Worm (Caenorhabditis elegans): Measurements from ENCODE around the gene nspe-4.
"Not testable (repeated sequence)": the region's sequence is repeated elsewhere in the genome, so short reads cannot be mapped to it uniquely, and the experiment has no call there.

The nspe-4 gene

DNA sequence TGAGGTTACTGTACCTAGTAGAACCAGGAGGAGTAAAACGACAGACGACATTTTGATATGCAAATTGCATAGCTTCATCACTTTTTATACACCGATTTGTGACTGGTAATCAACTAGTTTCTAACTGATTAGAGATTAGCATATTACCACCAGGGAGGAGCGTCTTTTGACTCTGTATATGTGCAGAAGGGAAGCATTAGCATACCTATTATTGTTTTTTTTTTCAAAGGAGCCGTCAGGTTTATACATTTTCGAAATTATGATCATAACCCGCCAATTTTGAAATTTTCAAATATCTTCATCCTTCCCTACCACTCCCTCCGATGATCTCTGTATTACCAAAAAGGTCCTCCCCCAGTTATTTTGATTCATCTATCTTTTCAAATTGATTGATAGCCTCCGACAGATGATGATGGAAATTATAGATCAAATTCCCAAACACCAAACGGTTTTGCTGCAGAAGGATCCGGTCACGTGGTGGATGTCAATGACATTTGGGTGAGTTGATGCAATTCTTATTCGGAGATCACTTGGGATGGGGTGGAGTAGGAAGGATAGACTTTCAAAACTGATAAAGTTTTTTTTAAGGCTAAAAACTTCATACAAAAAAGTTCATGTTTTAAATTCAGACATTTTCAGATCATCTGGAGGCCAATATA lies 9.7 kb downstream of the nspe-4 start, which contains the start of gene nspe-8:
Gene nspe-8 (minus strand): TSS at position 51 of the 659 bp plus-strand sequence.
- TF ChIP-seq syd-9 (tag; optimal IDR thresholded peaks at IDR 0.05) (no peak), K02D7.2 (tag; optimal IDR thresholded peaks at IDR 0.05) (no peak), nhr-232 (tag; optimal IDR thresholded peaks at IDR 0.05) (no peak), ceh-2 (tag; optimal IDR thresholded peaks at IDR 0.05) (no peak), ceh-14 (tag; optimal IDR thresholded peaks at IDR 0.05) (no peak), ama-1 (optimal IDR thresholded peaks at IDR 0.05) (no peak), nfya-1 (tag; optimal IDR thresholded peaks at IDR 0.05) (no peak), ttx-3 (tag; optimal IDR thresholded peaks at IDR 0.05) (no peak), sdc-2 (tag; optimal IDR thresholded peaks at IDR 0.05) (no peak), hlh-13 (GFP tag; optimal IDR thresholded peaks at IDR 0.05) (no peak), fax-1 (tag; optimal IDR thresholded peaks at IDR 0.05) (no peak), nhr-11 (tag; optimal IDR thresholded peaks at IDR 0.05) (no peak), ahr-1 (tag; optimal IDR thresholded peaks at IDR 0.05) (no peak), pha-2 (tag; optimal IDR thresholded peaks at IDR 0.05) (no peak), ets-4 (tag; optimal IDR thresholded peaks at IDR 0.05) (no peak), dmd-4 (tag; optimal IDR thresholded peaks at IDR 0.05; ENCODE audit: borderline replicate concordance) (no peak), eyg-1 (tag; optimal IDR thresholded peaks at IDR 0.05) (no peak)

- TF ChIP-seq dmd-4 (tag; optimal IDR thresholded peaks at IDR 0.05; ENCODE audit: borderline replicate concordance) = no peak
- no peak for TF ChIP-seq hlh-8 (tag; optimal IDR thresholded peaks at IDR 0.05)
- no peak for TF ChIP-seq lin-11 (tag; optimal IDR thresholded peaks at IDR 0.05)
- TF ChIP-seq eyg-1 (tag; optimal IDR thresholded peaks at IDR 0.05) = no peak
- TF ChIP-seq syd-9 (tag; optimal IDR thresholded peaks at IDR 0.05) = no peak
- no peak for TF ChIP-seq ceh-14 (tag; optimal IDR thresholded peaks at IDR 0.05)
- no peak for TF ChIP-seq K09A11.1 (tag; optimal IDR thresholded peaks at IDR 0.05; ENCODE audit: insufficient read depth)
- no peak for TF ChIP-seq ceh-31 (tag; optimal IDR thresholded peaks at IDR 0.05)
- no peak for TF ChIP-seq lim-6 (tag; optimal IDR thresholded peaks at IDR 0.05)
- TF ChIP-seq odd-2 (tag; optimal IDR thresholded peaks at IDR 0.05) = no peak
- TF ChIP-seq C38D4.7 (GFP tag; optimal IDR thresholded peaks at IDR 0.05) = no peak
- no peak for TF ChIP-seq sdc-2 (tag; optimal IDR thresholded peaks at IDR 0.05)
- TF ChIP-seq sox-4 (tag; optimal IDR thresholded peaks at IDR 0.05) = no peak
- no peak for TF ChIP-seq hlh-6 (tag; optimal IDR thresholded peaks at IDR 0.05)
- TF ChIP-seq elt-2 (tag; optimal IDR thresholded peaks at IDR 0.05) = no peak
- no peak for TF ChIP-seq hlh-13 (GFP tag; optimal IDR thresholded peaks at IDR 0.05)
These were observed 10.5 kb downstream of the nspe-4 start for ce11 chrII:12622843-12623242.

DNA sequence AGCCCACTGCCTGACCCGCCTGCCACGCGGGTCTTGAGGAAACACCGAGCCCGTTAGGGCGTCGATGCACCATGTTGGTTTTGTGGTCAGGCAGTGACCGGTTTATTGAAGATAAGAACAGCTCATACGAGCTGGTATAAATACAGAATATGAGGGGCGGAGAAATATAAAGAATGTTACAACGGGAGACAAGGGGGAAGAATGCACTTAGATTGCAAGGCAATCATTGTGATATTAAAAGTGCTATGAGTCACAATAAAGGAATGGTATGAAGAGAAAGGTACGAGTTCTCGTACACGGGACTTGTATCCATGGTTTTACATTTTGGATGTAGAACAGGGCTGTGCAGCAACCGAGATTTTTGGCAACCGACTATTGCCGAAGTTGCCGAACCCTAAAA lies 12.1 kb downstream of the nspe-4 start, which contains the start of gene Y38E10A.14:
Gene Y38E10A.14 (minus strand): TSS at position 101 of the 400 bp plus-strand sequence.
- TF ChIP-seq hlh-30 (tag; optimal IDR thresholded peaks at IDR 0.05; ENCODE audit: insufficient read depth); tbx-2 (tag; optimal IDR thresholded peaks at IDR 0.05); eyg-1 (tag; optimal IDR thresholded peaks at IDR 0.05): not testable (repeated sequence)

- no peak for TF ChIP-seq ceh-48 (tag; optimal IDR thresholded peaks at IDR 0.05)
- TF ChIP-seq ceh-34 (tag; optimal IDR thresholded peaks at IDR 0.05) = no peak
- no peak for TF ChIP-seq sox-2 (GFP tag; IDR thresholded peaks at IDR 0.05)
- TF ChIP-seq mec-3 (tag; optimal IDR thresholded peaks at IDR 0.05; ENCODE audit: borderline replicate concordance) = no peak
- TF ChIP-seq pat-9 (tag; optimal IDR thresholded peaks at IDR 0.05) = no peak
- no peak for TF ChIP-seq ceh-22 (tag; optimal IDR thresholded peaks at IDR 0.05)
- TF ChIP-seq pax-1 (tag; optimal IDR thresholded peaks at IDR 0.05) = no peak
- no peak for TF ChIP-seq che-1 (tag; optimal IDR thresholded peaks at IDR 0.05)
- TF ChIP-seq pha-4 (tag; optimal IDR thresholded peaks at IDR 0.05) = no peak
- TF ChIP-seq dmd-4 (tag; optimal IDR thresholded peaks at IDR 0.05; ENCODE audit: borderline replicate concordance) = no peak
- TF ChIP-seq ttx-3 (tag; optimal IDR thresholded peaks at IDR 0.05) = no peak
- no peak for TF ChIP-seq K09A11.1 (tag; optimal IDR thresholded peaks at IDR 0.05; ENCODE audit: insufficient read depth)
- no peak for TF ChIP-seq ceh-31 (tag; optimal IDR thresholded peaks at IDR 0.05)
- TF ChIP-seq hlh-13 (GFP tag; optimal IDR thresholded peaks at IDR 0.05) = no peak
- no peak for TF ChIP-seq pha-2 (tag; optimal IDR thresholded peaks at IDR 0.05)
- TF ChIP-seq ceh-9 (tag; optimal IDR thresholded peaks at IDR 0.05) = no peak
- no peak for TF ChIP-seq ztf-16 (tag; optimal IDR thresholded peaks at IDR 0.05)
- no peak for TF ChIP-seq C08G9.2 (tag; optimal IDR thresholded peaks at IDR 0.05)
- TF ChIP-seq sdc-2 (tag; optimal IDR thresholded peaks at IDR 0.05) = no peak
- no peak for TF ChIP-seq ceh-14 (tag; optimal IDR thresholded peaks at IDR 0.05)
These were observed 13.4 kb downstream of the nspe-4 start for ce11 chrII:12625673-12626072.

Data from whole organism, late embryonic.